Worm (Caenorhabditis elegans) whole organism, early embryonic: Measurements from ENCODE around the gene H25P19.1.

ENCODE experiments used
- B0310.2 ChIP-seq: sonication (generic microtip); optimal IDR thresholded peaks from 2 replicates; lab custom pipeline; 2016; ENCODE audit warnings: mild to moderate bottlenecking, missing genetic modification characterization, missing compliant biosample characterization
- F13C5.2 ChIP-seq: sonication (generic microtip); optimal IDR thresholded peaks from 2 replicates; lab custom pipeline; 2017; ENCODE audit warnings: mild to moderate bottlenecking, missing genetic modification characterization, inconsistent platforms, missing compliant biosample characterization
- aly-1 ChIP-seq: sonication (generic microtip); optimal IDR thresholded peaks from 2 replicates; lab custom pipeline; 2016; ENCODE audit warnings: missing genetic modification characterization, missing compliant biosample characterization
- ama-1 ChIP-seq: fragments of 150-350 bp; optimal IDR thresholded peaks from 2 replicates; lab custom pipeline; 2014
- ceh-13 ChIP-seq: fragments of 200-800 bp; sonication (Bioruptor generic); optimal IDR thresholded peaks from 2 replicates; lab custom pipeline; 2018; ENCODE audit warnings: mild to moderate bottlenecking, missing genetic modification characterization, missing compliant biosample characterization
- ceh-36 ChIP-seq: sonication (generic microtip); optimal IDR thresholded peaks from 2 replicates; lab custom pipeline; 2016; ENCODE audit warnings: missing genetic modification characterization, inconsistent platforms, missing compliant biosample characterization
- ets-7 ChIP-seq: sonication (generic microtip); optimal IDR thresholded peaks from 2 replicates; lab custom pipeline; 2016; ENCODE audit warnings: missing genotype, missing genetic modification characterization, missing compliant biosample characterization
- flt-1 ChIP-seq: fragments of 200-800 bp; sonication (Bioruptor generic); IDR thresholded peaks from 2 replicates; pipeline ENCODE4 v1.3.6; 2022; ENCODE audit warnings: missing genetic modification characterization, missing compliant biosample characterization
- hmbx-1 ChIP-seq: sonication (generic microtip); optimal IDR thresholded peaks from 2 replicates; lab custom pipeline; 2016; ENCODE audit warnings: mild to moderate bottlenecking, missing genetic modification characterization, missing compliant biosample characterization
- hmg-4 ChIP-seq: fragments of 200-800 bp; sonication (Bioruptor generic); optimal IDR thresholded peaks from 2 replicates; lab custom pipeline; 2018; ENCODE audit warnings: mild to moderate bottlenecking, missing genetic modification characterization, missing compliant biosample characterization
- hnd-1 ChIP-seq: sonication (generic microtip); optimal IDR thresholded peaks from 2 replicates; lab custom pipeline; 2016; ENCODE audit warnings: missing genetic modification characterization, missing compliant biosample characterization
- pes-1 ChIP-seq: fragments of 200-800 bp; sonication (Bioruptor generic); IDR thresholded peaks from 2 replicates; pipeline ENCODE4 v1.3.6; 2022; ENCODE audit warnings: missing genetic modification reagents, missing genetic modification characterization, missing compliant biosample characterization
- scrt-1 ChIP-seq: fragments of 200-800 bp; sonication (Bioruptor generic); IDR thresholded peaks from 2 replicates; pipeline ENCODE4 v1.3.6; 2022; ENCODE audit warnings: missing genetic modification characterization, missing compliant biosample characterization
- sea-1 ChIP-seq: fragments of 200-800 bp; sonication (Bioruptor generic); conservative IDR thresholded peaks from 2 replicates; pipeline ENCODE4 v1.3.6; 2022; ENCODE audit warnings: missing genetic modification characterization, missing compliant biosample characterization
- tbx-11 ChIP-seq: fragments of 200-800 bp; sonication (Bioruptor generic); IDR thresholded peaks from 2 replicates; pipeline ENCODE4 v1.3.6; 2022; ENCODE audit warnings: missing genetic modification characterization, missing compliant biosample characterization
- tbx-37 ChIP-seq: fragments of 200-800 bp; sonication (Bioruptor generic); conservative IDR thresholded peaks from 2 replicates; pipeline ENCODE4 v1.3.6; 2022; ENCODE audit warnings: missing genetic modification reagents, missing genetic modification characterization, missing compliant biosample characterization
- tra-4 ChIP-seq: sonication (generic microtip); optimal IDR thresholded peaks from 2 replicates; lab custom pipeline; 2017; ENCODE audit warnings: missing genetic modification characterization, missing compliant biosample characterization

Gene H25P19.1

ce11 chrV:728822-729493, 41.5 kb downstream of the H25P19.1 start:
- TF ChIP-seq flt-1 (GFP tag; lab: Robert Waterston, UW) (no peak), aly-1 (tag; lab: Kevin White, UChicago) (no peak), hnd-1 (tag; lab: Kevin White, UChicago) (no peak), scrt-1 (no peak), sea-1 (GFP tag; lab: Robert Waterston, UW) (no peak), pes-1 (GFP tag; lab: Robert Waterston, UW) (no peak), tbx-37 (GFP tag; lab: Robert Waterston, UW) (no peak), ceh-36 (tag; lab: Kevin White, UChicago) (no peak), ets-7 (tag; lab: Kevin White, UChicago) (no peak), hmg-4 (GFP tag; lab: Kevin White, UChicago) (no peak), hmbx-1 (tag; lab: Kevin White, UChicago) (no peak), tra-4 (no peak), B0310.2 (no peak), tbx-11 (GFP tag; lab: Robert Waterston, UW) (no peak), ceh-13 (GFP tag; lab: Kevin White, UChicago) (no peak), ama-1 (lab: Kevin White, UChicago) (no peak), F13C5.2 (tag; lab: Kevin White, UChicago) (no peak)

DNA sequence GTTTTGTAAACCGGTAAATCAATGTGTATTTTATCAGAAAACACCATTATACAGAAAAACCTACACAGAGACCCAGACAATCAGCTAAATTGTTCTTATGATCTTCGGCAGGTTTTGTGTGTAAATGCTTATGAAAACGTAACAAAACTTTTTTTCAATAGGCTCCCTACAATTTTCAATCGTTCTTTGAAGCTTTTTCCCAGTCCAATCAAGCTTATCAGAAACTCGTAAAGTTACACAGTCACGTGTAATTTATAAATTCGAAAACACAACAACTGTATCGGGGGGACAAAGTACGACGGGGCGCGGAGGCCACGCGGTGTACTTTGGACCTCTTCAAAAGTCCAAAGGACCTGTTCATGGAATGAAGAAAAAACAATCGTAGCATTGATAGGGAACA, 42.7 kb downstream of the H25P19.1 start:
- TF ChIP-seq flt-1 (GFP tag; lab: Robert Waterston, UW) (no peak), ama-1 (lab: Kevin White, UChicago) (no peak), scrt-1 (no peak), B0310.2 (no peak), ceh-13 (GFP tag; lab: Kevin White, UChicago) (no peak), tbx-11 (GFP tag; lab: Robert Waterston, UW) (no peak), hmbx-1 (tag; lab: Kevin White, UChicago) (no peak), F13C5.2 (tag; lab: Kevin White, UChicago) (no peak), tra-4 (no peak), tbx-37 (GFP tag; lab: Robert Waterston, UW) (no peak), sea-1 (GFP tag; lab: Robert Waterston, UW) (no peak), ets-7 (tag; lab: Kevin White, UChicago) (no peak), ceh-36 (tag; lab: Kevin White, UChicago) (no peak), hnd-1 (tag; lab: Kevin White, UChicago) (no peak), pes-1 (GFP tag; lab: Robert Waterston, UW) (no peak), aly-1 (tag; lab: Kevin White, UChicago) (no peak), hmg-4 (GFP tag; lab: Kevin White, UChicago) (no peak)

DNA sequence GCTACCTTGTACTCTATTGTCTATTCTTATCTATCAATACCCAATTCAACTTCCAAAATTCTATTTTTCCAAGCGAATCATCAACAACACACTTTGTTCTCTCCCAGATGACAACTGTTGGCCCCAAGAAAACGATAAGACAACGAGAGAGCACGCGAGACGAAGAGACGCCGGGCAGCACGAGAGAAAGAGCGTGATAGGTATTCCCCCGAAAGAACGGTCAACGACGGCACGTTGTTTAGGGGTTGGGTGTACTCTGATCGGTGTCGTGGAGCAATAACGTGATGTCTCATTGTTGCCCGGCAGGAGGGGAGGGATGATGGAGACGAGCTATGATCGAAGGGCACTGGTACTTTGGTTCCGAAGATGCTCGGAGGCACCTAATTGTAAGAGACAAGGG, 43.8 kb downstream of the H25P19.1 start:
- TF ChIP-seq hmbx-1 (tag; lab: Kevin White, UChicago) (no peak), tbx-11 (GFP tag; lab: Robert Waterston, UW) (no peak), scrt-1 (no peak), flt-1 (GFP tag; lab: Robert Waterston, UW) (no peak), F13C5.2 (tag; lab: Kevin White, UChicago) (no peak), pes-1 (GFP tag; lab: Robert Waterston, UW) (no peak)

DNA sequence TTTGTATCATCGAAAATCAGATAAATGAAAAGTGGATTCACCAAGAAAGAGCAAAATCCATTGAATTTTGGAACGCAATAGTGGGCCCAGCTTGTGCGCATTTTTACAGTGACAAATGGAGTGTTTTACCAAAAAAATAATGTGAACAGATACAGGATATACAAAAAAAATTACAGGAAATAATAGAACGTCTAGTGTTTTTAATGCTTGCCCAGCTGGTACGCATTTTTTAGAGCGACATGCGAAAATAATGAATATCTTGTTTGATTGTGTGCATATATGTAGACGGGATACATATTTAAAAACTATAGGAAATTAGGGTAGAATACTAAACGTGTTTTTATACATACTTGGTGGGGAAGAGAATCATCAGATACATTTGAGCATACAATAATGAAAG, 48.7 kb downstream of the H25P19.1 start, which contains the start of gene srj-25:
srj-25 (minus strand) TSS at position 101 of the 400 bp plus-strand sequence.
- TF ChIP-seq tbx-11 (GFP tag; lab: Robert Waterston, UW): no peak
- no peak for TF ChIP-seq ceh-13 (GFP tag; lab: Kevin White, UChicago)
- no peak for TF ChIP-seq B0310.2
- TF ChIP-seq scrt-1: no peak
- no peak for TF ChIP-seq flt-1 (GFP tag; lab: Robert Waterston, UW)
- no peak for TF ChIP-seq ceh-36 (tag; lab: Kevin White, UChicago)
- no peak for TF ChIP-seq F13C5.2 (tag; lab: Kevin White, UChicago)
- no peak for TF ChIP-seq aly-1 (tag; lab: Kevin White, UChicago)
- no peak for TF ChIP-seq tbx-37 (GFP tag; lab: Robert Waterston, UW)
- TF ChIP-seq tra-4: no peak
- TF ChIP-seq hmg-4 (GFP tag; lab: Kevin White, UChicago): no peak
- TF ChIP-seq hnd-1 (tag; lab: Kevin White, UChicago): no peak
- TF ChIP-seq ets-7 (tag; lab: Kevin White, UChicago): no peak
- TF ChIP-seq sea-1 (GFP tag; lab: Robert Waterston, UW): no peak
- TF ChIP-seq ama-1 (lab: Kevin White, UChicago): no peak
- no peak for TF ChIP-seq hmbx-1 (tag; lab: Kevin White, UChicago)
- TF ChIP-seq pes-1 (GFP tag; lab: Robert Waterston, UW): no peak

DNA sequence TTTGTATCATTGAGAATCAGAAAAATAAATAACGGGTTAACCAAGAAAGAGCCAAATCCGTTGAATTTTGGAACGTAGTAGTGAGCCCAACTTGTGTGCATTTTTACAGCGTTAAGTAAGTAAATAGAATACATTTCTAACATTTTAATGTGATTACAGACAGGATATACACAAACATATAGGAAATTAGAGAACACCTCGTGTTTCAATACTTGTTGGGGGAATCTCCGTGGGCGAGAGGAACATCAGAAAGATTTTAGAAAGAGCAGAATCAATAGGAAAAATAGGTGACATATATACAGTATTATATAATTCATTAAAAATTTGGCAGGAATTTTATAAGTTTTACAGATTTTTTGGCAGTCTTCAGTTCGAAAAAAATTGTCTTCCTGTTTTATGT, 51.3 kb downstream of the H25P19.1 start, which contains the start of gene srj-24:
srj-24 (minus strand) TSS at position 101 of the 400 bp plus-strand sequence.
- TF ChIP-seq ama-1 (lab: Kevin White, UChicago): no peak
- no peak for TF ChIP-seq ets-7 (tag; lab: Kevin White, UChicago)
- TF ChIP-seq hmg-4 (GFP tag; lab: Kevin White, UChicago): no peak
- no peak for TF ChIP-seq sea-1 (GFP tag; lab: Robert Waterston, UW)
- no peak for TF ChIP-seq F13C5.2 (tag; lab: Kevin White, UChicago)
- TF ChIP-seq scrt-1: no peak
- no peak for TF ChIP-seq B0310.2
